Worm (Caenorhabditis elegans): ENCODE measurements around the gene C13E3.1.

Gene C13E3.1

DNA sequence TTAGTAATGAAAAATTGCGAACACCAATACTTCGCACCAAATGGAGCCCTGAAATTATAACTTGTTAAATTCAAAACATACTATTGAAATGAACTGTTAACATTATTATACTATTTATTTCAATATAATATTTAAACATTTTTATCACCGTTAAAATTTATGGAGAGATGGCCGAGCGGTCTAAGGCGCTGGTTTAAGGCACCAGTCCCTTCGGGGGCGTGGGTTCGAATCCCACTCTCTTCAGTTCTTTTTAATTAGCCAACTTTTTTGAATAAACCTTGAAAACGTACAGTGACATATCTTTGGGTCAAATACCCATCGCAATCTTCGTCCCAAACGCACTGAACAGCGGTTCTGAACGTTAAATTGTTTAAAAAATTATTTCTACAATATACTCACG is 46.5 kb downstream of the C13E3.1 start (continued):
- peak; percentile 6 for TF ChIP-seq F57C9.4 (tag; optimal IDR thresholded peaks at IDR 0.05)
- no peak for TF ChIP-seq ceh-100 (GFP tag; IDR thresholded peaks at IDR 0.05)
- 0 out of 2 replicates have a peak, but pooled peaks have one; percentile 26 for TF ChIP-seq nhr-120 (GFP tag; IDR thresholded peaks at IDR 0.05)
- TF ChIP-seq F57A8.1 (GFP tag; optimal IDR thresholded peaks at IDR 0.05) = no peak
- no peak for TF ChIP-seq ceh-91 (GFP tag; IDR thresholded peaks at IDR 0.05)
- no peak for TF ChIP-seq T07F8.4 (tag; optimal IDR thresholded peaks at IDR 0.05)
- TF ChIP-seq Y56A3A.18 (GFP tag; IDR thresholded peaks at IDR 0.05) = 0 out of 2 replicates have a peak, but pooled peaks have one; percentile 49
- TF ChIP-seq mel-28 (tag; optimal IDR thresholded peaks at IDR 0.05; ENCODE audit: borderline replicate concordance) = no peak
- TF ChIP-seq ceh-27 (GFP tag; optimal IDR thresholded peaks at IDR 0.05) = no peak
- peak; percentile 62 for TF ChIP-seq ztf-18 (tag; optimal IDR thresholded peaks at IDR 0.05)
- TF ChIP-seq ccch-3 (GFP tag; optimal IDR thresholded peaks at IDR 0.05) = no peak
- no peak for TF ChIP-seq pha-4 (tag; optimal IDR thresholded peaks at IDR 0.05)
- TF ChIP-seq lin-40 (tag; optimal IDR thresholded peaks at IDR 0.05) = no peak
- TF ChIP-seq Y53G8AR.9 (GFP tag; conservative IDR thresholded peaks at IDR 0.05) = no peak; the same call in 1 of the 2 replicates
- no peak for TF ChIP-seq B0019.2 (GFP tag; conservative IDR thresholded peaks at IDR 0.05)
- peak; percentile 41 for TF ChIP-seq ztf-26 (tag; optimal IDR thresholded peaks at IDR 0.05)
- no peak for TF ChIP-seq attf-5 (GFP tag; optimal IDR thresholded peaks at IDR 0.05)
- no peak for TF ChIP-seq ets-4 (GFP tag; optimal IDR thresholded peaks at IDR 0.05)
- peak; percentile 35 for TF ChIP-seq repo-1 (tag; optimal IDR thresholded peaks at IDR 0.05)
- peak; percentile 75; the same call in 1 of the 2 replicates for TF ChIP-seq lin-26 (GFP tag; IDR thresholded peaks at IDR 0.05)
- no peak for TF ChIP-seq attf-6 (GFP tag; IDR thresholded peaks at IDR 0.05)
- no peak for TF ChIP-seq zfh-2 (GFP tag; conservative IDR thresholded peaks at IDR 0.05)
- TF ChIP-seq mxl-1 (tag; optimal IDR thresholded peaks at IDR 0.05) = peak; percentile 20
- no peak for TF ChIP-seq nhr-27 (tag; optimal IDR thresholded peaks at IDR 0.05)
- TF ChIP-seq aptf-2 (GFP tag; conservative IDR thresholded peaks at IDR 0.05) = no peak
- TF ChIP-seq B0336.3 (GFP tag; IDR thresholded peaks at IDR 0.05) = no peak
- no peak for TF ChIP-seq lag-1 (GFP tag; IDR thresholded peaks at IDR 0.05)
- TF ChIP-seq akir-1 (GFP tag; optimal IDR thresholded peaks at IDR 0.05) = no peak
- TF ChIP-seq rpc-1 (optimal IDR thresholded peaks at IDR 0.05) = peak; percentile 82
- TF ChIP-seq rpc-1 (tag; optimal IDR thresholded peaks at IDR 0.05) = peak; percentile 91
- no peak for TF ChIP-seq lsl-1 (GFP tag; optimal IDR thresholded peaks at IDR 0.05)
- TF ChIP-seq unc-62 (GFP tag; optimal IDR thresholded peaks at IDR 0.05) = no peak
- no peak for TF ChIP-seq cebp-2 (GFP tag; IDR thresholded peaks at IDR 0.05)
- TF ChIP-seq ztf-3 (GFP tag; optimal IDR thresholded peaks at IDR 0.05) = no peak
- no peak for TF ChIP-seq sdz-38 (tag; optimal IDR thresholded peaks at IDR 0.05)
- no peak for TF ChIP-seq let-526 (GFP tag; IDR thresholded peaks at IDR 0.05)
- 0 out of 2 replicates have a peak, but pooled peaks have one; percentile 7 for TF ChIP-seq egrh-3 (GFP tag; IDR thresholded peaks at IDR 0.05)
- TF ChIP-seq hlh-26 (GFP tag; conservative IDR thresholded peaks at IDR 0.05) = no peak
- no peak for TF ChIP-seq F37B4.10 (GFP tag; IDR thresholded peaks at IDR 0.05)
- TF ChIP-seq F22D6.2 (tag; optimal IDR thresholded peaks at IDR 0.05) = no peak
- TF ChIP-seq rcor-1 (GFP tag; IDR thresholded peaks at IDR 0.05) = 0 out of 2 replicates have a peak, but pooled peaks have one; percentile 24
- no peak for TF ChIP-seq T26A5.8 (tag; optimal IDR thresholded peaks at IDR 0.05)
- TF ChIP-seq rec-8 (tag; optimal IDR thresholded peaks at IDR 0.05) = peak; percentile 36 to 50
- TF ChIP-seq ekl-4 (GFP tag; IDR thresholded peaks at IDR 0.05) = no peak
- no peak for TF ChIP-seq sptf-2 (GFP tag; optimal IDR thresholded peaks at IDR 0.05)
- TF ChIP-seq efl-1 (GFP tag; optimal IDR thresholded peaks at IDR 0.05) = peak; percentile 8
- TF ChIP-seq hmg-20 (GFP tag; IDR thresholded peaks at IDR 0.05) = no peak
- no peak for TF ChIP-seq gei-17 (GFP tag; optimal IDR thresholded peaks at IDR 0.05)
- no peak for TF ChIP-seq nfyb-1 (GFP tag; IDR thresholded peaks at IDR 0.05)
- TF ChIP-seq athp-1 (tag; optimal IDR thresholded peaks at IDR 0.05) = no peak

All from whole organism, young adult.